Fruit fly (Drosophila melanogaster) whole organism, embryonic: ENCODE results near the gene CG32428.

ENCODE experiments used
- Atf3 ChIP-seq: fragments of 200-800 bp; sonication (Bioruptor generic); optimal IDR thresholded peaks from 3 replicates; lab custom pipeline; 2016; ENCODE audit warnings: missing biosample characterization, missing genetic modification characterization
- CG12744 ChIP-seq: fragments of 200-800 bp; sonication (Bioruptor generic); optimal IDR thresholded peaks from 2 replicates; lab custom pipeline; 2016; ENCODE audit warnings: missing biosample characterization, missing genetic modification characterization
- CG6791 ChIP-seq: fragments of 200-800 bp; sonication (Bioruptor generic); IDR thresholded peaks from 3 replicates; pipeline ENCODE4 v1.3.6; 2022; ENCODE audit warnings: missing biosample characterization, missing genetic modification characterization; ENCODE audit not compliant: partially characterized antibody
- CG8388 ChIP-seq: fragments of 200-800 bp; sonication (Bioruptor generic); optimal IDR thresholded peaks from 2 replicates; lab custom pipeline; 2019; ENCODE audit warnings: missing biosample characterization, mild to moderate bottlenecking, missing genetic modification characterization, moderate library complexity
- Xbp1 ChIP-seq: fragments of 200-800 bp; sonication (Bioruptor generic); optimal IDR thresholded peaks from 3 replicates; lab custom pipeline; 2016; ENCODE audit warnings: missing biosample characterization, mild to moderate bottlenecking, missing genetic modification characterization
- al ChIP-seq: fragments of 200-800 bp; sonication (Bioruptor generic); IDR thresholded peaks from 2 replicates; pipeline ENCODE4 v1.3.6; 2022; ENCODE audit warnings: missing biosample characterization, missing genetic modification characterization
- ranshi ChIP-seq: fragments of 200-800 bp; sonication (Bioruptor generic); IDR thresholded peaks from 2 replicates; pipeline ENCODE4 v1.3.6; 2022; ENCODE audit warnings: missing biosample characterization, missing genetic modification characterization
- zf30C ChIP-seq: fragments of 200-800 bp; sonication (Bioruptor generic); optimal IDR thresholded peaks from 3 replicates; lab custom pipeline; 2018; ENCODE audit warnings: missing biosample characterization, mild to moderate bottlenecking, missing genetic modification characterization

DNA sequence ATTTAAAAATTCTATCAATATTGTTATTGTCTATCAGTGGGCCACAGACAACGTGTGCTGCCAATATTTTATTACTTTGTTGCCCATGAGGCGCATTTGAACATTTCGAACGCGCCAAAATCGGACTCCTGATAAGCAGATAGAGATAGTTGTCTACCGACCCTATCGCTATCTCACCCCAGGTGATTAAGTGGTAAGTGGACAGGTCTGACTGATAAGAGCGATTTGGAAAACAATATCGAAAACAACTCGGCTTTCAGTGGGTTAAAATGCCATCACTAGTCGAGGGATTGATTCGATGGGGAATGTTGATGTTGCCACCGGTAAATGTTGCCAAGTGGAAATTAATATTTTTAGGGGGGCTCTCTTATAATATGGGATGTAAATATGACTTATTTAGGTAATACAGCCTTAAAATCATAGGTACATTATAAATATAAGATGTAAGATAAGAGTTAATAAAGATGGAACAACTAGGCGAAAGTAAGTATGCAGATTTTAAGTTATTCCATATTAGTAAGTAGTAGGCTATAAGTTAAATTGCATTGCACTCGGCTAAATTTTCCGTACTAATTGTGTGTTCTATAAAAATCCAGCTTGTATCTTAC, 18.1 kb upstream of the CG32428 start, which contains the start of gene ND-39:
- no peak for TF ChIP-seq al
- TF ChIP-seq zf30C: no peak
- TF ChIP-seq Xbp1: no peak
- no peak for TF ChIP-seq CG12744
- TF ChIP-seq Atf3: no peak
- TF ChIP-seq ranshi: no peak
- TF ChIP-seq CG8388 (GFP tag; lab: Kevin White, UChicago): no peak
- no peak for TF ChIP-seq CG6791 (GFP tag; lab: Robert Waterston, UW)
